Fruit fly (Drosophila melanogaster) whole organism, embryonic: ENCODE data around the gene Tim17b2.
A peak's percentile ranks its signal among the peaks of the same experiment; 100 is the strongest.

Source experiments
- Adf1 ChIP-seq: fragments of 200-800 bp; sonication (Bioruptor generic); IDR thresholded peaks from 2 replicates; pipeline ENCODE4 v1.3.6; 2022; ENCODE audit warnings: missing biosample characterization, missing genetic modification characterization
- Asciz ChIP-seq: fragments of 200-800 bp; sonication (Bioruptor generic); optimal IDR thresholded peaks from 2 replicates; lab custom pipeline; 2017; ENCODE audit warnings: missing biosample characterization, mild to moderate bottlenecking, missing genetic modification characterization, missing genetic modification reagents
- Atf3 ChIP-seq: fragments of 200-800 bp; sonication (Bioruptor generic); optimal IDR thresholded peaks from 3 replicates; lab custom pipeline; 2016; ENCODE audit warnings: missing biosample characterization, missing genetic modification characterization
- Blimp-1 ChIP-seq: fragments of 200-800 bp; sonication (Bioruptor generic); optimal IDR thresholded peaks from 3 replicates; lab custom pipeline; 2018; ENCODE audit warnings: missing biosample characterization, missing genetic modification characterization, mild to moderate bottlenecking, moderate library complexity, missing genetic modification reagents
- CG1024 ChIP-seq: fragments of 200-800 bp; sonication (Bioruptor generic); IDR thresholded peaks from 2 replicates; pipeline ENCODE4 v1.3.6; 2022; ENCODE audit warnings: missing biosample characterization, missing genetic modification characterization
- CG11247 ChIP-seq: fragments of 200-800 bp; sonication (Bioruptor generic); IDR thresholded peaks from 2 replicates; pipeline ENCODE4 v1.3.6; 2022; ENCODE audit warnings: missing biosample characterization, missing genetic modification characterization
- CG12299 ChIP-seq: fragments of 200-800 bp; sonication (Bioruptor generic); optimal IDR thresholded peaks from 2 replicates; lab custom pipeline; 2018; ENCODE audit warnings: missing biosample characterization, mild to moderate bottlenecking, missing genetic modification characterization
- CG13424 ChIP-seq: fragments of 200-800 bp; sonication (Bioruptor generic); optimal IDR thresholded peaks from 2 replicates; lab custom pipeline; 2019; ENCODE audit warnings: missing biosample characterization, mild to moderate bottlenecking, missing genetic modification characterization, moderate library complexity
- CG13775 ChIP-seq: fragments of 200-800 bp; sonication (Bioruptor generic); optimal IDR thresholded peaks from 3 replicates; lab custom pipeline; 2017; ENCODE audit warnings: missing biosample characterization, mild to moderate bottlenecking, missing genetic modification characterization
- CG13894 ChIP-seq: fragments of 200-800 bp; sonication (Bioruptor generic); optimal IDR thresholded peaks from 3 replicates; lab custom pipeline; 2018; ENCODE audit warnings: missing biosample characterization, mild to moderate bottlenecking, missing genetic modification characterization, moderate library complexity
- CG14667 ChIP-seq: fragments of 200-800 bp; sonication (Bioruptor generic); IDR thresholded peaks from 2 replicates; pipeline ENCODE4 v1.3.6; 2022; ENCODE audit warnings: missing biosample characterization, missing genetic modification characterization
- CG1832 ChIP-seq: fragments of 200-800 bp; sonication (Bioruptor generic); optimal IDR thresholded peaks from 2 replicates; lab custom pipeline; 2017; ENCODE audit warnings: missing biosample characterization, mild to moderate bottlenecking, missing genetic modification characterization, inconsistent platforms
- CG18599 ChIP-seq: fragments of 200-800 bp; sonication (Bioruptor generic); optimal IDR thresholded peaks from 3 replicates; lab custom pipeline; 2017; ENCODE audit warnings: missing biosample characterization, missing genetic modification characterization, mild to moderate bottlenecking, moderate library complexity, missing genetic modification reagents
- CG2116 ChIP-seq: fragments of 200-800 bp; sonication (Bioruptor generic); optimal IDR thresholded peaks from 3 replicates; lab custom pipeline; 2018; ENCODE audit warnings: missing biosample characterization, mild to moderate bottlenecking, missing genetic modification characterization
- CG2129 ChIP-seq: fragments of 200-800 bp; sonication (Bioruptor generic); IDR thresholded peaks from 2 replicates; pipeline ENCODE4 v1.3.6; 2022; ENCODE audit warnings: missing biosample characterization, missing genetic modification characterization; ENCODE audit not compliant: partially characterized antibody
- CG2199 ChIP-seq: fragments of 200-800 bp; sonication (Bioruptor generic); IDR thresholded peaks from 3 replicates; pipeline ENCODE4 v1.3.6; 2022; ENCODE audit warnings: missing biosample characterization, missing genetic modification characterization
- CG2712 ChIP-seq: fragments of 200-800 bp; optimal IDR thresholded peaks from 3 replicates; lab custom pipeline; 2019; ENCODE audit warnings: missing biosample characterization, mild to moderate bottlenecking, missing genetic modification characterization, moderate library complexity
- CG3065 ChIP-seq: fragments of 200-800 bp; sonication (Bioruptor generic); optimal IDR thresholded peaks from 2 replicates; lab custom pipeline; 2016; ENCODE audit warnings: missing biosample characterization, missing genetic modification characterization
- CG31441 ChIP-seq: fragments of 200-800 bp; sonication (Bioruptor generic); IDR thresholded peaks from 2 replicates; pipeline ENCODE4 v1.3.6; 2022; ENCODE audit warnings: missing biosample characterization, missing genetic modification characterization
- CG34224 ChIP-seq: fragments of 200-800 bp; sonication (Bioruptor generic); IDR thresholded peaks from 3 replicates; pipeline ENCODE4 v1.3.6; 2022; ENCODE audit warnings: missing biosample characterization, missing genetic modification characterization; ENCODE audit not compliant: partially characterized antibody
- CG34422 ChIP-seq: fragments of 200-800 bp; sonication (Bioruptor generic); IDR thresholded peaks from 3 replicates; pipeline ENCODE4 v1.3.6; 2022; ENCODE audit warnings: missing biosample characterization, missing genetic modification characterization
- CG4404 ChIP-seq: fragments of 200-800 bp; sonication (Bioruptor generic); IDR thresholded peaks from 2 replicates; pipeline ENCODE4 v1.3.6; 2022; ENCODE audit warnings: missing biosample characterization, missing genetic modification characterization
- CG6683 ChIP-seq: fragments of 200-800 bp; sonication (Bioruptor generic); optimal IDR thresholded peaks from 2 replicates; lab custom pipeline; 2017; ENCODE audit warnings: missing biosample characterization, mild to moderate bottlenecking, missing genetic modification characterization, missing genetic modification reagents
- CG6791 ChIP-seq: fragments of 200-800 bp; sonication (Bioruptor generic); IDR thresholded peaks from 3 replicates; pipeline ENCODE4 v1.3.6; 2022; ENCODE audit warnings: missing biosample characterization, missing genetic modification characterization; ENCODE audit not compliant: partially characterized antibody
- CHES-1-like ChIP-seq: fragments of 200-800 bp; sonication (Bioruptor generic); optimal IDR thresholded peaks from 2 replicates; lab custom pipeline; 2016; ENCODE audit warnings: missing biosample characterization, missing genetic modification characterization
- Dad ChIP-seq: fragments of 200-800 bp; sonication (Bioruptor generic); optimal IDR thresholded peaks from 3 replicates; lab custom pipeline; 2016; ENCODE audit warnings: missing biosample characterization, missing genetic modification characterization
- Doc3 ChIP-seq: fragments of 200-800 bp; sonication (Bioruptor generic); IDR thresholded peaks from 3 replicates; pipeline ENCODE4 v1.3.6; 2022; ENCODE audit warnings: missing biosample characterization, missing genetic modification characterization; ENCODE audit not compliant: partially characterized antibody
- HmgZ ChIP-seq: fragments of 200-800 bp; sonication (Bioruptor generic); optimal IDR thresholded peaks from 2 replicates; lab custom pipeline; 2018; ENCODE audit warnings: missing biosample characterization, mild to moderate bottlenecking, missing genetic modification characterization
- Hr78 ChIP-seq, 2 experiments: fragments of 200-800 bp in 1 of 2; fragments of >200 bp in 1 of 2; sonication (Bioruptor generic) in 1 of 2; optimal IDR thresholded peaks; 2 replicates each; lab custom pipeline; 2017 to 2019; ENCODE audit warnings: missing biosample characterization in 2 of 2, missing genetic modification characterization in 2 of 2, mild to moderate bottlenecking in 1 of 2, moderate library complexity in 1 of 2
- MTF-1 ChIP-seq: fragments of 200-800 bp; sonication (Bioruptor generic); optimal IDR thresholded peaks from 2 replicates; lab custom pipeline; 2018; ENCODE audit warnings: missing biosample characterization, mild to moderate bottlenecking, missing genetic modification characterization, borderline replicate concordance
- Max ChIP-seq: fragments of 200-800 bp; sonication (Bioruptor generic); optimal IDR thresholded peaks from 2 replicates; lab custom pipeline; 2016; ENCODE audit warnings: missing biosample characterization, mild to moderate bottlenecking, missing genetic modification characterization
- NC2α ChIP-seq: fragments of 200-800 bp; sonication (Bioruptor generic); optimal IDR thresholded peaks from 2 replicates; lab custom pipeline; 2016; ENCODE audit warnings: missing biosample characterization, missing genetic modification characterization
- abd-A ChIP-seq: fragments of 200-800 bp; sonication (Bioruptor generic); optimal IDR thresholded peaks from 3 replicates; lab custom pipeline; 2019; ENCODE audit warnings: missing biosample characterization, mild to moderate bottlenecking, missing genetic modification characterization, moderate library complexity
- bigmax ChIP-seq: fragments of 200-800 bp; sonication (Bioruptor generic); optimal IDR thresholded peaks from 2 replicates; lab custom pipeline; 2018; ENCODE audit warnings: missing biosample characterization, mild to moderate bottlenecking, missing genetic modification characterization
- disco-r ChIP-seq: fragments of 200-800 bp; sonication (Bioruptor generic); optimal IDR thresholded peaks from 2 replicates; lab custom pipeline; 2016; ENCODE audit warnings: missing biosample characterization, missing genetic modification characterization
- fd64A ChIP-seq: fragments of 200-800 bp; sonication (Bioruptor generic); optimal IDR thresholded peaks from 3 replicates; lab custom pipeline; 2018; ENCODE audit warnings: missing biosample characterization, mild to moderate bottlenecking, missing genetic modification characterization
- ftz-f1 ChIP-seq: fragments of 200-800 bp; sonication (Bioruptor generic); optimal IDR thresholded peaks from 2 replicates; lab custom pipeline; 2016; ENCODE audit warnings: missing biosample characterization, missing genetic modification characterization
- fu2 ChIP-seq: fragments of 200-800 bp; sonication (Bioruptor generic); optimal IDR thresholded peaks from 2 replicates; lab custom pipeline; 2016; ENCODE audit warnings: missing biosample characterization, missing genetic modification characterization
- gce ChIP-seq: fragments of 200-800 bp; sonication (Bioruptor generic); IDR thresholded peaks from 3 replicates; pipeline ENCODE4 v1.3.6; 2022; ENCODE audit warnings: missing biosample characterization, missing genetic modification characterization
- gcm2 ChIP-seq: fragments of 200-800 bp; sonication (Bioruptor generic); optimal IDR thresholded peaks from 2 replicates; lab custom pipeline; 2016; ENCODE audit warnings: missing biosample characterization, missing genetic modification characterization
- gem ChIP-seq: fragments of 200-800 bp; sonication (Bioruptor generic); optimal IDR thresholded peaks from 2 replicates; lab custom pipeline; 2019; ENCODE audit warnings: missing biosample characterization, mild to moderate bottlenecking, missing genetic modification characterization, moderate library complexity
- gfzf ChIP-seq: fragments of 200-800 bp; sonication (Bioruptor generic); optimal IDR thresholded peaks from 2 replicates; lab custom pipeline; 2016; ENCODE audit warnings: missing biosample characterization, mild to moderate bottlenecking, missing genetic modification characterization, moderate library complexity
- grau ChIP-seq: fragments of 200-800 bp; optimal IDR thresholded peaks from 3 replicates; lab custom pipeline; 2019; ENCODE audit warnings: missing biosample characterization, mild to moderate bottlenecking, missing genetic modification characterization, moderate library complexity
- hb ChIP-seq: fragments of 200-800 bp; sonication (Bioruptor generic); IDR thresholded peaks from 3 replicates; pipeline ENCODE4 v1.3.6; 2022; ENCODE audit warnings: missing biosample characterization, missing genetic modification characterization; ENCODE audit not compliant: partially characterized antibody
- maf-S ChIP-seq: fragments of 200-800 bp; sonication (Bioruptor generic); optimal IDR thresholded peaks from 2 replicates; lab custom pipeline; 2016; ENCODE audit warnings: missing biosample characterization, missing genetic modification characterization
- otp ChIP-seq: fragments of 200-800 bp; sonication (Bioruptor generic); IDR thresholded peaks from 3 replicates; pipeline ENCODE4, ENCODE4 v1.3.6; 2022; ENCODE audit warnings: missing biosample characterization, missing genetic modification characterization
- pfk ChIP-seq: fragments of 200-800 bp; sonication (Bioruptor generic); optimal IDR thresholded peaks from 2 replicates; lab custom pipeline; 2018; ENCODE audit warnings: missing biosample characterization, mild to moderate bottlenecking, missing genetic modification characterization, moderate library complexity
- pum ChIP-seq: fragments of 200-800 bp; sonication (Bioruptor generic); optimal IDR thresholded peaks from 2 replicates; lab custom pipeline; 2016; ENCODE audit warnings: missing biosample characterization, missing genetic modification characterization
- tio ChIP-seq: fragments of 200-800 bp; sonication (Bioruptor generic); optimal IDR thresholded peaks from 2 replicates; lab custom pipeline; 2017; ENCODE audit warnings: missing biosample characterization, missing genetic modification characterization, inconsistent platforms
- trh ChIP-seq: fragments of 200-800 bp; sonication (Bioruptor generic); optimal IDR thresholded peaks from 2 replicates; lab custom pipeline; 2016; ENCODE audit warnings: missing biosample characterization, missing genetic modification characterization
- zfh2 ChIP-seq: fragments of 200-800 bp; sonication (Bioruptor generic); optimal IDR thresholded peaks from 2 replicates; lab custom pipeline; 2016; ENCODE audit warnings: missing biosample characterization, missing genetic modification characterization

Gene Tim17b2

DNA sequence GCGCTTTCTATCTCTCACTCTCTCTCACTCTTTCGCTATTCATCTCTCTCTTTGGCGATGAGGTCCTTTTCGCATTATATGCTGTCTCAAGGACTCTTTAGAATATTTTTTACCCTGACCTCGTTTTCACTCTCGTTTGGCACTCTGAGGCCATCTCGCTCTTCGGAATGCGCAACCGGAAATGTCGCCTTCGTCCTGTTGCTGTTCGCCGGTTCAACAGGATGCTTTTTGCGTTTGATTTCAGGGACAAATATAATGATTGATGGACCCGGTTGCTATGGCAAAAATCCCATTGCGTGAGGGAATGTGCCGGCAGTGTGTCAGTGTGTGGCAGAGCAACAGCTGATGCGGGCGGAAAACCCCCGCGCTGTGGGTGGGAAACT, 7.6 kb downstream of the Tim17b2 start (continued):
- TF ChIP-seq Blimp-1 (GFP tag; lab: Kevin White, UChicago), result peak; percentile 61
- TF ChIP-seq Hr78 (GFP tag; optimal IDR thresholded peaks at IDR 0.05; lab: Kevin White, UChicago), result no peak
- no peak for TF ChIP-seq Dad (GFP tag; lab: Kevin White, UChicago)
- peak; percentile 69 for TF ChIP-seq CG13894 (tag; lab: Kevin White, UChicago)
- TF ChIP-seq CG18599, result no peak
- no peak for TF ChIP-seq Adf1
- no peak for TF ChIP-seq CHES-1-like (GFP tag; lab: Kevin White, UChicago)
- TF ChIP-seq CG2712, result no peak
- TF ChIP-seq MTF-1 (GFP tag; lab: Kevin White, UChicago), result no peak
- TF ChIP-seq Atf3 (GFP tag; lab: Kevin White, UChicago), result no peak
- TF ChIP-seq gem (tag; lab: Kevin White, UChicago), result no peak
- TF ChIP-seq CG4404, result no peak
- no peak for TF ChIP-seq gcm2 (GFP tag; lab: Kevin White, UChicago)
- TF ChIP-seq CG1832 (GFP tag; lab: Kevin White, UChicago), result peak; percentile 79
- no peak for TF ChIP-seq CG13775 (GFP tag; lab: Kevin White, UChicago)
- peak; percentile 12 for TF ChIP-seq pfk (GFP tag; lab: Kevin White, UChicago)
- no peak for TF ChIP-seq zfh2
- peak; percentile 89 for TF ChIP-seq ftz-f1
- TF ChIP-seq CG11247 (GFP tag; lab: Robert Waterston, UW), result no peak
- TF ChIP-seq bigmax, result no peak
- peak; percentile 9; the same call in 1 of the 2 replicates for TF ChIP-seq CG2129 (GFP tag; lab: Robert Waterston, UW)
- TF ChIP-seq pum (GFP tag; lab: Kevin White, UChicago), result no peak
- TF ChIP-seq CG14667, result no peak
- no peak for TF ChIP-seq CG31441
- TF ChIP-seq Doc3 (GFP tag; lab: Robert Waterston, UW), result 0 out of 3 replicates have a peak, but pooled peaks have one; percentile 18
- peak; percentile 37; the same call in 1 of the 3 replicates for TF ChIP-seq CG6791 (GFP tag; lab: Robert Waterston, UW)
- no peak for TF ChIP-seq trh (GFP tag; lab: Kevin White, UChicago)
- TF ChIP-seq CG1024 (GFP tag; lab: Robert Waterston, UW), result no peak
- no peak for TF ChIP-seq otp
- TF ChIP-seq CG6683, result no peak
- TF ChIP-seq CG3065 (GFP tag; lab: Kevin White, UChicago), result no peak
- no peak for TF ChIP-seq gce (GFP tag; lab: Robert Waterston, UW)
- TF ChIP-seq gfzf (GFP tag; lab: Kevin White, UChicago), result no peak
- no peak for TF ChIP-seq NC2α (GFP tag; lab: Kevin White, UChicago)
- no peak for TF ChIP-seq fu2 (GFP tag; lab: Kevin White, UChicago)
- TF ChIP-seq hb, result no peak
- TF ChIP-seq CG2116 (GFP tag; lab: Kevin White, UChicago), result no peak
- no peak for TF ChIP-seq CG2199 (GFP tag; lab: Robert Waterston, UW)
- TF ChIP-seq Asciz, result no peak
- TF ChIP-seq Max (GFP tag; lab: Kevin White, UChicago), result no peak
- no peak for TF ChIP-seq maf-S (GFP tag; lab: Kevin White, UChicago)
- TF ChIP-seq tio (GFP tag; lab: Kevin White, UChicago), result no peak
- TF ChIP-seq CG13424 (tag; lab: Kevin White, UChicago), result no peak
- no peak for TF ChIP-seq disco-r (GFP tag; lab: Kevin White, UChicago)
- TF ChIP-seq fd64A (GFP tag; lab: Kevin White, UChicago), result no peak
- TF ChIP-seq HmgZ (tag; lab: Kevin White, UChicago), result no peak
- no peak for TF ChIP-seq CG34224 (GFP tag; lab: Robert Waterston, UW)
- no peak for TF ChIP-seq grau
- peak; percentile 97 for TF ChIP-seq abd-A (tag; lab: Kevin White, UChicago)
- TF ChIP-seq CG34422 (GFP tag; lab: Robert Waterston, UW), result no peak
- no peak for TF ChIP-seq CG12299 (tag; lab: Kevin White, UChicago)
